Fruit fly (Drosophila melanogaster) whole organism, embryonic: ENCODE results near the gene Mbs.

Experiments
- Abd-B ChIP-seq: fragments of 200-800 bp; sonication (Bioruptor generic); optimal IDR thresholded peaks from 2 replicates; lab custom pipeline; 2018; ENCODE audit warnings: missing biosample characterization, mild to moderate bottlenecking, missing genetic modification characterization, moderate library complexity
- C15 ChIP-seq: fragments of 200-800 bp; sonication (Bioruptor generic); IDR thresholded peaks from 3 replicates; pipeline ENCODE4 v1.3.6; 2022; ENCODE audit warnings: missing biosample characterization, missing genetic modification characterization
- CG1024 ChIP-seq: fragments of 200-800 bp; sonication (Bioruptor generic); IDR thresholded peaks from 2 replicates; pipeline ENCODE4 v1.3.6; 2022; ENCODE audit warnings: missing biosample characterization, missing genetic modification characterization
- CG10654 ChIP-seq: fragments of 200-800 bp; sonication (Bioruptor generic); optimal IDR thresholded peaks from 2 replicates; lab custom pipeline; 2016; ENCODE audit warnings: missing biosample characterization, missing genetic modification characterization
- CG12155 ChIP-seq: fragments of 200-800 bp; sonication (Bioruptor generic); optimal IDR thresholded peaks from 3 replicates; lab custom pipeline; 2016; ENCODE audit warnings: missing biosample characterization, missing genetic modification characterization
- CG15601 ChIP-seq: fragments of 200-800 bp; sonication (Bioruptor generic); optimal IDR thresholded peaks from 3 replicates; lab custom pipeline; 2019; ENCODE audit warnings: missing biosample characterization, mild to moderate bottlenecking, missing genetic modification characterization, moderate library complexity
- CG17328 ChIP-seq: fragments of 200-800 bp; sonication (Bioruptor generic); IDR thresholded peaks from 2 replicates; pipeline ENCODE4 v1.3.6; 2022; ENCODE audit warnings: missing biosample characterization, missing genetic modification characterization
- CG2116 ChIP-seq: fragments of 200-800 bp; sonication (Bioruptor generic); optimal IDR thresholded peaks from 3 replicates; lab custom pipeline; 2018; ENCODE audit warnings: missing biosample characterization, mild to moderate bottlenecking, missing genetic modification characterization
- CG2199 ChIP-seq: fragments of 200-800 bp; sonication (Bioruptor generic); IDR thresholded peaks from 3 replicates; pipeline ENCODE4 v1.3.6; 2022; ENCODE audit warnings: missing biosample characterization, missing genetic modification characterization
- CG30020 ChIP-seq: fragments of 200-800 bp; optimal IDR thresholded peaks from 2 replicates; lab custom pipeline; 2019; ENCODE audit warnings: missing biosample characterization, mild to moderate bottlenecking, missing genetic modification characterization, moderate library complexity
- CG31441 ChIP-seq: fragments of 200-800 bp; sonication (Bioruptor generic); IDR thresholded peaks from 2 replicates; pipeline ENCODE4 v1.3.6; 2022; ENCODE audit warnings: missing biosample characterization, missing genetic modification characterization
- CG34376 ChIP-seq: fragments of 200-800 bp; sonication (Bioruptor generic); optimal IDR thresholded peaks from 2 replicates; lab custom pipeline; 2018; ENCODE audit warnings: missing biosample characterization, mild to moderate bottlenecking, missing genetic modification characterization
- CG4404 ChIP-seq: fragments of 200-800 bp; sonication (Bioruptor generic); IDR thresholded peaks from 2 replicates; pipeline ENCODE4 v1.3.6; 2022; ENCODE audit warnings: missing biosample characterization, missing genetic modification characterization
- CG4820 ChIP-seq: fragments of 200-800 bp; sonication (Bioruptor generic); optimal IDR thresholded peaks from 3 replicates; lab custom pipeline; 2016; ENCODE audit warnings: missing biosample characterization, missing genetic modification characterization
- CG6689 ChIP-seq: fragments of 200-800 bp; sonication (Bioruptor generic); IDR thresholded peaks from 2 replicates; pipeline ENCODE4 v1.3.6; 2022; ENCODE audit warnings: missing biosample characterization, missing genetic modification characterization
- CG6765 ChIP-seq: fragments of 200-800 bp; sonication (Bioruptor generic); optimal IDR thresholded peaks from 3 replicates; lab custom pipeline; 2017; ENCODE audit warnings: missing biosample characterization, mild to moderate bottlenecking, missing genetic modification characterization
- CG7271 ChIP-seq: fragments of 200-800 bp; sonication (Bioruptor generic); optimal IDR thresholded peaks from 2 replicates; lab custom pipeline; 2018; ENCODE audit warnings: missing biosample characterization, mild to moderate bottlenecking, missing genetic modification characterization, moderate library complexity
- CG7556 ChIP-seq: fragments of 200-800 bp; sonication (Bioruptor generic); optimal IDR thresholded peaks from 2 replicates; lab custom pipeline; 2017; ENCODE audit warnings: missing biosample characterization, mild to moderate bottlenecking, missing genetic modification characterization
- CG8290 ChIP-seq, 3 experiments: fragments of 200-800 bp; sonication (Bioruptor generic); optimal IDR thresholded peaks; 2 replicates each; lab custom pipeline; 2016 to 2019; ENCODE audit warnings: missing biosample characterization in 3 of 3, missing genetic modification characterization in 3 of 3, mild to moderate bottlenecking in 2 of 3, moderate library complexity in 1 of 3
- CG9437 ChIP-seq: fragments of 200-800 bp; sonication (Bioruptor generic); optimal IDR thresholded peaks from 2 replicates; lab custom pipeline; 2018; ENCODE audit warnings: missing biosample characterization, mild to moderate bottlenecking, missing genetic modification characterization
- D ChIP-seq, 2 experiments: fragments of 200-800 bp in 1 of 2; fragments of >200 bp in 1 of 2; sonication (Bioruptor generic) in 1 of 2; optimal IDR thresholded peaks; 2 replicates in 1 of 2; 3 replicates in 1 of 2; lab custom pipeline; 2017; ENCODE audit warnings: mild to moderate bottlenecking in 1 of 2, missing biosample characterization in 1 of 2, missing genetic modification characterization in 1 of 2, missing genetic modification reagents in 1 of 2
- D19A ChIP-seq: fragments of 200-800 bp; optimal IDR thresholded peaks from 3 replicates; lab custom pipeline; 2019; ENCODE audit warnings: missing biosample characterization, mild to moderate bottlenecking, missing genetic modification characterization, moderate library complexity
- Dad ChIP-seq: fragments of 200-800 bp; sonication (Bioruptor generic); optimal IDR thresholded peaks from 3 replicates; lab custom pipeline; 2016; ENCODE audit warnings: missing biosample characterization, missing genetic modification characterization
- Deaf1 ChIP-seq: fragments of 200-800 bp; optimal IDR thresholded peaks from 3 replicates; lab custom pipeline; 2019; ENCODE audit warnings: missing biosample characterization, mild to moderate bottlenecking, missing genetic modification characterization, moderate library complexity
- E2f1 ChIP-seq: fragments of 200-800 bp; sonication (Bioruptor generic); IDR thresholded peaks from 2 replicates; pipeline ENCODE4 v1.3.6; 2022; ENCODE audit warnings: missing biosample characterization, missing genetic modification characterization
- Ets65A ChIP-seq: fragments of 200-800 bp; sonication (Bioruptor generic); peaks from one replicate; lab custom pipeline; 2016; ENCODE audit warnings: missing biosample characterization, missing genetic modification characterization
- Gsc ChIP-seq: fragments of 200-800 bp; sonication (Bioruptor generic); IDR thresholded peaks from 2 replicates; pipeline ENCODE4 v1.3.6; 2022; ENCODE audit warnings: missing biosample characterization, missing genetic modification characterization
- HLH3B ChIP-seq: fragments of 200-800 bp; sonication (Bioruptor generic); IDR thresholded peaks from 2 replicates; pipeline ENCODE4 v1.3.6; 2022; ENCODE audit warnings: missing biosample characterization, missing genetic modification characterization
- Hmx ChIP-seq: fragments of 200-800 bp; sonication (Bioruptor generic); optimal IDR thresholded peaks from 2 replicates; lab custom pipeline; 2016; ENCODE audit warnings: missing biosample characterization, missing genetic modification characterization
- Hr51 ChIP-seq, 2 experiments: fragments of 200-800 bp; sonication (Bioruptor generic); optimal IDR thresholded peaks; 2 replicates in 1 of 2; 3 replicates in 1 of 2; lab custom pipeline; 2016 to 2018; ENCODE audit warnings: missing biosample characterization in 2 of 2, missing genetic modification characterization in 2 of 2, mild to moderate bottlenecking in 1 of 2, moderate library complexity in 1 of 2
- Oli ChIP-seq: fragments of 200-800 bp; sonication (Bioruptor generic); optimal IDR thresholded peaks from 2 replicates; lab custom pipeline; 2018; ENCODE audit warnings: missing biosample characterization, mild to moderate bottlenecking, missing genetic modification characterization, moderate library complexity
- Sry-β ChIP-seq: fragments of 200-800 bp; sonication (Bioruptor generic); optimal IDR thresholded peaks from 2 replicates; lab custom pipeline; 2018; ENCODE audit warnings: missing biosample characterization, mild to moderate bottlenecking, missing genetic modification characterization, moderate library complexity
- Trl ChIP-seq, 3 experiments: fragments of >200 bp in 2 of 3; fragments of 200-800 bp in 1 of 3; sonication (Bioruptor generic) in 1 of 3; optimal IDR thresholded peaks; 2 replicates in 1 of 3; 3 replicates in 2 of 3; lab custom pipeline; 2016 to 2017; ENCODE audit warnings: missing biosample characterization in 1 of 3, missing genetic modification characterization in 1 of 3
- abd-A ChIP-seq: fragments of 200-800 bp; sonication (Bioruptor generic); optimal IDR thresholded peaks from 3 replicates; lab custom pipeline; 2019; ENCODE audit warnings: missing biosample characterization, mild to moderate bottlenecking, missing genetic modification characterization, moderate library complexity
- amos ChIP-seq: fragments of 200-800 bp; sonication (Bioruptor generic); IDR thresholded peaks from 2 replicates; pipeline ENCODE4 v1.3.6; 2022; ENCODE audit warnings: missing biosample characterization, missing genetic modification characterization; ENCODE audit not compliant: partially characterized antibody
- aop ChIP-seq: fragments of 200-800 bp; sonication (Bioruptor generic); IDR thresholded peaks from 2 replicates; pipeline ENCODE4 v1.3.6; 2022; ENCODE audit warnings: missing biosample characterization, missing genetic modification characterization
- ase ChIP-seq: fragments of 200-800 bp; sonication (Bioruptor generic); IDR thresholded peaks from 3 replicates; pipeline ENCODE4 v1.3.6; 2022; ENCODE audit warnings: missing biosample characterization, missing genetic modification characterization
- az2 ChIP-seq: fragments of 200-800 bp; sonication (Bioruptor generic); optimal IDR thresholded peaks from 3 replicates; lab custom pipeline; 2016; ENCODE audit warnings: missing biosample characterization, missing genetic modification characterization
- crol ChIP-seq: fragments of 200-800 bp; sonication (Bioruptor generic); IDR thresholded peaks from 2 replicates; pipeline ENCODE4 v1.3.6; 2022; ENCODE audit warnings: missing biosample characterization, missing genetic modification characterization
- fu2 ChIP-seq: fragments of 200-800 bp; sonication (Bioruptor generic); optimal IDR thresholded peaks from 2 replicates; lab custom pipeline; 2016; ENCODE audit warnings: missing biosample characterization, missing genetic modification characterization
- inv ChIP-seq: fragments of 200-800 bp; sonication (Bioruptor generic); IDR thresholded peaks from 2 replicates; pipeline ENCODE4 v1.3.6; 2022; ENCODE audit warnings: missing biosample characterization, missing genetic modification characterization; ENCODE audit not compliant: partially characterized antibody
- jumu ChIP-seq: fragments of 200-800 bp; sonication (Bioruptor generic); optimal IDR thresholded peaks from 3 replicates; lab custom pipeline; 2016; ENCODE audit warnings: missing biosample characterization, missing genetic modification characterization
- lab ChIP-seq: fragments of 200-800 bp; sonication (Bioruptor generic); optimal IDR thresholded peaks from 3 replicates; lab custom pipeline; 2017; ENCODE audit warnings: missing biosample characterization, missing genetic modification characterization, mild to moderate bottlenecking, moderate library complexity, missing genetic modification reagents
- maf-S ChIP-seq: fragments of 200-800 bp; sonication (Bioruptor generic); optimal IDR thresholded peaks from 2 replicates; lab custom pipeline; 2016; ENCODE audit warnings: missing biosample characterization, missing genetic modification characterization
- nerfin-2 ChIP-seq: fragments of 200-800 bp; sonication (Bioruptor generic); IDR thresholded peaks from 2 replicates; pipeline ENCODE4 v1.3.6; 2022; ENCODE audit warnings: missing biosample characterization, missing genetic modification characterization; ENCODE audit not compliant: partially characterized antibody
- prd ChIP-seq, 3 experiments: fragments of >200 bp in 2 of 3; fragments of 200-800 bp in 1 of 3; sonication (Bioruptor generic) in 1 of 3; optimal IDR thresholded peaks in 2 of 3; IDR thresholded peaks in 1 of 3; 2 replicates in 2 of 3; 3 replicates in 1 of 3; pipeline versions ENCODE4 v1.3.6 to Lab custom; 2017 to 2022; ENCODE audit warnings: missing biosample characterization in 1 of 3, missing genetic modification characterization in 1 of 3
- sug ChIP-seq: fragments of 200-800 bp; optimal IDR thresholded peaks from 2 replicates; lab custom pipeline; 2019; ENCODE audit warnings: missing biosample characterization, mild to moderate bottlenecking, missing genetic modification characterization, moderate library complexity
- wek ChIP-seq: fragments of 200-800 bp; sonication (Bioruptor generic); optimal IDR thresholded peaks from 3 replicates; lab custom pipeline; 2018; ENCODE audit warnings: missing biosample characterization, mild to moderate bottlenecking, missing genetic modification characterization, moderate library complexity
- zfh2 ChIP-seq: fragments of 200-800 bp; sonication (Bioruptor generic); optimal IDR thresholded peaks from 2 replicates; lab custom pipeline; 2016; ENCODE audit warnings: missing biosample characterization, missing genetic modification characterization

Mbs gene

dm6 chr3L:16105528-16105927, 53.8 kb downstream of the Mbs start, which contains the start of the genes IntS9 and CG43295 (continued):
- TF ChIP-seq CG4404 (GFP tag; lab: Robert Waterston, UW) = peak; percentile 77
- TF ChIP-seq D (optimal IDR thresholded peaks at IDR 0.05; lab: Kevin White, UChicago) = no peak
- TF ChIP-seq D (GFP tag; optimal IDR thresholded peaks at IDR 0.05; lab: Kevin White, UChicago) = peak; percentile 62
- no peak for TF ChIP-seq D19A (tag; lab: Kevin White, UChicago)
- TF ChIP-seq wek (GFP tag; lab: Kevin White, UChicago) = peak; percentile 32
- peak; percentile 52 for TF ChIP-seq CG30020 (tag; lab: Kevin White, UChicago)
- TF ChIP-seq CG15601 (tag; lab: Kevin White, UChicago) = no peak
- TF ChIP-seq CG2199 (GFP tag; lab: Robert Waterston, UW) = peak; percentile 74; the same call in 2 of the 3 replicates
- TF ChIP-seq inv (GFP tag; lab: Robert Waterston, UW) = no peak
- TF ChIP-seq CG7271 = peak; percentile 70
- TF ChIP-seq CG12155 = peak; percentile 81
- TF ChIP-seq CG34376 (GFP tag; lab: Kevin White, UChicago) = peak; percentile 35
- no peak for TF ChIP-seq abd-A (tag; lab: Kevin White, UChicago)
- TF ChIP-seq crol (GFP tag; lab: Robert Waterston, UW) = 0 out of 2 replicates have a peak, but pooled peaks have one; percentile 17
- peak; percentile 56; the same call in 1 of the 2 replicates for TF ChIP-seq Gsc (GFP tag; lab: Robert Waterston, UW)
- TF ChIP-seq zfh2 = peak; percentile 91
- peak; percentile 83 for TF ChIP-seq maf-S (GFP tag; lab: Kevin White, UChicago)
- TF ChIP-seq Deaf1 (tag; lab: Kevin White, UChicago) = no peak
- no peak for TF ChIP-seq CG7556 (GFP tag; lab: Kevin White, UChicago)
- peak; percentile 99 for TF ChIP-seq Ets65A (GFP tag; lab: Kevin White, UChicago)
- TF ChIP-seq Sry-β (GFP tag; lab: Kevin White, UChicago) = peak; percentile 16
- TF ChIP-seq Hr51 (GFP tag; optimal IDR thresholded peaks at IDR 0.05; lab: Kevin White, UChicago) = peak in 1 of 2 experiments; percentile 75
- TF ChIP-seq CG1024 (GFP tag; lab: Robert Waterston, UW) = peak; percentile 85
- peak; percentile 89 for TF ChIP-seq jumu
- TF ChIP-seq HLH3B (GFP tag; lab: Robert Waterston, UW) = peak; percentile 86
- no peak for TF ChIP-seq CG31441 (GFP tag; lab: Robert Waterston, UW)
- no peak for TF ChIP-seq sug
- peak; percentile 82 for TF ChIP-seq E2f1 (GFP tag; lab: Robert Waterston, UW)
- peak; percentile 79 for TF ChIP-seq ase (GFP tag; lab: Robert Waterston, UW)
- TF ChIP-seq amos = no peak; the same call in 1 of the 2 replicates
- peak; percentile 51 for TF ChIP-seq Hmx (GFP tag; lab: Kevin White, UChicago)
- peak; percentile 89 for TF ChIP-seq az2 (GFP tag; lab: Kevin White, UChicago)
- peak; percentile 88 for TF ChIP-seq CG6689 (GFP tag; lab: Robert Waterston, UW)
- no peak for TF ChIP-seq Trl (optimal IDR thresholded peaks at IDR 0.05; lab: Kevin White, UChicago)
- TF ChIP-seq Trl (GFP tag; optimal IDR thresholded peaks at IDR 0.05; lab: Kevin White, UChicago) = peak; percentile 87
- TF ChIP-seq lab (GFP tag; lab: Kevin White, UChicago) = no peak
- TF ChIP-seq CG6765 (GFP tag; lab: Kevin White, UChicago) = no peak
- TF ChIP-seq CG17328 (GFP tag; lab: Robert Waterston, UW) = peak; percentile 90
- TF ChIP-seq CG8290 (GFP tag; optimal IDR thresholded peaks at IDR 0.05; lab: Kevin White, UChicago) = peak; percentile 66
- TF ChIP-seq CG8290 (tag; optimal IDR thresholded peaks at IDR 0.05; lab: Kevin White, UChicago) = no peak
- TF ChIP-seq C15 (GFP tag; lab: Robert Waterston, UW) = peak; percentile 38; the same call in 1 of the 3 replicates
- peak; percentile 80 for TF ChIP-seq fu2
- peak; percentile 74 for TF ChIP-seq Abd-B (GFP tag; lab: Kevin White, UChicago)
- TF ChIP-seq CG2116 (GFP tag; lab: Kevin White, UChicago) = peak; percentile 67
- peak; percentile 89 for TF ChIP-seq CG10654 (GFP tag; lab: Kevin White, UChicago)
- peak; percentile 76 for TF ChIP-seq Dad (GFP tag; lab: Kevin White, UChicago)
- no peak for TF ChIP-seq prd (optimal IDR thresholded peaks at IDR 0.05; lab: Kevin White, UChicago)
- TF ChIP-seq prd (GFP tag; IDR thresholded peaks at IDR 0.05; lab: Robert Waterston, UW) = peak; percentile 93
- TF ChIP-seq aop (GFP tag; lab: Robert Waterston, UW) = no peak
- peak; percentile 68 for TF ChIP-seq Oli (tag; lab: Kevin White, UChicago)
- no peak for TF ChIP-seq nerfin-2 (GFP tag; lab: Robert Waterston, UW)
- peak; percentile 85 for TF ChIP-seq CG4820 (GFP tag; lab: Kevin White, UChicago)
- TF ChIP-seq CG9437 (GFP tag; lab: Kevin White, UChicago) = peak; percentile 42
